Worm (Caenorhabditis elegans) whole organism, L1 larva: ENCODE measurements around the gene idpp-13.

Experiments
- C04F5.9 ChIP-seq: sonication (generic microtip); optimal IDR thresholded peaks from 2 replicates; lab custom pipeline; 2016; ENCODE audit warnings: missing genetic modification characterization, missing compliant biosample characterization
- dpl-1 ChIP-seq, 3 experiments: fragments of 150-350 bp in 2 of 3; sonication (generic microtip) in 1 of 3; optimal IDR thresholded peaks; 2 replicates each; lab custom pipeline; 2014 to 2017; ENCODE audit warnings: missing biosample characterization in 3 of 3, missing genetic modification characterization in 3 of 3, missing genetic modification reagents in 3 of 3
- efl-1 ChIP-seq, 4 experiments: fragments of 150-350 bp; optimal IDR thresholded peaks in 3 of 4; peaks in 1 of 4; 1 replicate in 1 of 4; 2 replicates in 3 of 4; lab custom pipeline; 2014; ENCODE audit warnings: missing biosample characterization in 2 of 4, missing genetic modification characterization in 2 of 4, missing genetic modification reagents in 2 of 4
- egl-13 ChIP-seq: sonication (generic microtip); optimal IDR thresholded peaks from 2 replicates; lab custom pipeline; 2016; ENCODE audit warnings: missing genotype, missing genetic modification reagents, missing genetic modification characterization, missing compliant biosample characterization
- lin-13 ChIP-seq: fragments of 150-350 bp; optimal IDR thresholded peaks from 2 replicates; lab custom pipeline; 2014; ENCODE audit warnings: missing biosample characterization, missing genetic modification reagents, missing genetic modification characterization
- nhr-11 ChIP-seq: fragments of 150-350 bp; optimal IDR thresholded peaks from 2 replicates; lab custom pipeline; 2014; ENCODE audit warnings: missing biosample characterization, missing genetic modification characterization
- nhr-237 ChIP-seq: fragments of 150-350 bp; optimal IDR thresholded peaks from 2 replicates; lab custom pipeline; 2014; ENCODE audit warnings: missing biosample characterization, missing genetic modification characterization
- nhr-84 ChIP-seq: sonication (generic microtip); optimal IDR thresholded peaks from 2 replicates; lab custom pipeline; 2017; ENCODE audit warnings: missing biosample characterization, missing genetic modification characterization
- snu-23 ChIP-seq: sonication (generic microtip); optimal IDR thresholded peaks from 2 replicates; lab custom pipeline; 2016; ENCODE audit warnings: missing genetic modification characterization, missing compliant biosample characterization
- zag-1 ChIP-seq: fragments of 150-350 bp; optimal IDR thresholded peaks from 2 replicates; lab custom pipeline; 2014; ENCODE audit warnings: missing biosample characterization, missing genetic modification characterization
- ztf-4 ChIP-seq: fragments of 150-350 bp; optimal IDR thresholded peaks from 2 replicates; lab custom pipeline; 2014; ENCODE audit warnings: missing biosample characterization, missing genetic modification characterization

DNA sequence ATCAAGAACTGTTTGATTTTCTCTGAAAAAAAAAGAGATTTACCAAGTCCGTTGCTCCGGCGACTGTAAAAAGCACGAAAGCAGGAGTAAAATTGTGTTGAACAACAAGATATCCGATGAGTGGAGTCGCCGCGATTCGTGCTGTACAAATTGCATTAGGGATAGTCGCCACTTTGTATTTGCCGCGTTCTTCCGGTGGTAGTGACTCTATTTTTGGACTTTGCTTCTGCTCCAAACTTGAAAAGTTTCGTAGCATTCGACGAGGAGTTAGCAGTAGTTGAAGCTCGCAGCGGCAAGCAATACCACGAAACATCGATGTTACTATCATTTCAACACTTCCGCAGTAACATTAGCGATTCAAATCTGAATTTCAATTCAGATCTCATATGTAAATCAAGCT lies 7.3 kb downstream of the idpp-13 start, which contains the start of gene crls-1:
- no peak for TF ChIP-seq C04F5.9 (tag; lab: Kevin White, UChicago)
- TF ChIP-seq nhr-84 (tag; lab: Kevin White, UChicago) = no peak
- TF ChIP-seq nhr-237 (tag; lab: Kevin White, UChicago) = no peak
- no peak for TF ChIP-seq zag-1 (tag; lab: Kevin White, UChicago)
- TF ChIP-seq ztf-4 (tag; lab: Kevin White, UChicago) = no peak
- no peak for TF ChIP-seq egl-13
- no peak for TF ChIP-seq dpl-1 (GFP tag; optimal IDR thresholded peaks at IDR 0.05; lab: Kevin White, UChicago)
- no peak for TF ChIP-seq lin-13 (GFP tag; lab: Kevin White, UChicago)
- no peak for TF ChIP-seq snu-23 (GFP tag; lab: Kevin White, UChicago)
- no peak for TF ChIP-seq efl-1 (optimal IDR thresholded peaks at IDR 0.05; lab: Kevin White, UChicago)
- no peak for TF ChIP-seq efl-1 (GFP tag; optimal IDR thresholded peaks at IDR 0.05 in 1 of 2; lab: Kevin White, UChicago)
- TF ChIP-seq nhr-11 (tag; lab: Kevin White, UChicago) = no peak
